Worm (Caenorhabditis elegans): Measurements from ENCODE around the gene F41C6.6.

F41C6.6 gene

DNA sequence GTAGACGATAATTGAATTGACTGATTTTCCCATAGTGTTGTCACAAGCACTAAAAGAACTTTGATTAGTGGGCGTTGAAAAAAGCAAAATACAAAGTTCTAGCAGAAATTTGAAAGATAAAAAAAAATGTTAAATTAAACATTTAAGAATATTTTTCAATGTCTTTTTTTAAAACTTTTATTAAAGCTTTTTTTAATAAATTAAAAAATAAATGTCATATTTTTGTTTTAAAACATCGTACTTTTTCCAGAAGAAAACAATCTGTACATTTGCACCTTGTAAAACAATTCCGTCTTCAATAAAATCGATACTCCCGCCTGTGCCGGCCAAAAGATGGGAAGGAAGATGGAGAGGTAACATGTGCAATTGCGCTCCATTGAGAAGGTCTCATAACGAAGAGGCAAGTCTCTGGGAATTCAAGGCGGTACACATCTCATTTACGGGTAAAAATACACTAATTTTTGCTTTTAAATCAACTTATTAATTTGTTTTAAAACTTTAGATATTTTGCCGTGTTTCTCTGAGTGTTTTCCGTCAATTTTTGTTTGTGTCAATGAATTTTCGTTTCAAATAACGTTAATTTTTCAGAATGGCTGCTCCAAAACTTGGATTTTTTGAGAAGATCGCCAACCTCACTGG lies 40.9 kb downstream of the F41C6.6 start, which contains the start of the genes glr-6 and asg-2 (continued):
- TF ChIP-seq zag-1 (tag; optimal IDR thresholded peaks at IDR 0.05) (peak; percentile 45), ztf-4 (tag; optimal IDR thresholded peaks at IDR 0.05) (peak; percentile 35), elt-3 (tag; optimal IDR thresholded peaks at IDR 0.05) (no peak), Y55F3AM.14 (GFP tag; optimal IDR thresholded peaks at IDR 0.05) (no peak), ztf-11 (tag; optimal IDR thresholded peaks at IDR 0.05) (no peak), nhr-129 (tag; optimal IDR thresholded peaks at IDR 0.05) (peak; percentile 92), mab-5 (tag; optimal IDR thresholded peaks at IDR 0.05) (no peak), ama-1 (optimal IDR thresholded peaks at IDR 0.05) (peak; percentile 31)

DNA sequence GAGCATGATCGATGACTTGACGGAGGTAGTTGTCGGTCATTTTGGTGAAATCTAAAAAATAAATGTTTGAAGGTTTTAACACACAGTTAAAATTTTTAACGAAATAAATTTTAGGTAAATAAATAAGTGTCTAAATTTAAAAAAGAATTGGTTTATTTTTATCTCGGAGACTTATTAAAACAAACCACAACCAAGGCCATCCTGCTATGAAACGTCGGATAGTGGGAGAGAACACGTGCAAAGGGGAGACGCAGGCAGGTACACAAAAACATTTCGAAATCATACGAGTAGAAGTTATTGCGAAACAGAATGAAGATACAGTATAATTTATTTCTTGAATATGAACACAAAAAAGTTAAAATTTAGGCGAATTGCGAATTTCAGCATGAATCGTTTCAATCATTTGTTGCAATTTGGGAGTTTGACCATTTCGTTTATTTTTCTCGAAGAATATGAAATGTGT lies 45.6 kb downstream of the F41C6.6 start, which contains the start of gene F41B4.3:
Gene F41B4.3, minus strand, starts transcription at position 51 of the 463 bp plus-strand sequence.
- TF ChIP-seq C34F6.9 (tag; optimal IDR thresholded peaks at IDR 0.05) (peak; percentile 55), blmp-1 (tag; optimal IDR thresholded peaks at IDR 0.05; ENCODE audit: insufficient read depth) (no peak), mdl-1 (tag; optimal IDR thresholded peaks at IDR 0.05) (peak in 1 of 2 experiments; percentile 31), nhr-25 (tag; optimal IDR thresholded peaks at IDR 0.05) (peak; percentile 7), lsy-2 (tag; optimal IDR thresholded peaks at IDR 0.05) (peak in 1 of 2 experiments; percentile 56), unc-55 (GFP tag; optimal IDR thresholded peaks at IDR 0.05) (peak; percentile 69), gmeb-1 (tag; optimal IDR thresholded peaks at IDR 0.05) (no peak), nhr-129 (tag; optimal IDR thresholded peaks at IDR 0.05) (peak; percentile 39)

- TF ChIP-seq nhr-77 (tag; optimal IDR thresholded peaks at IDR 0.05) (no peak), sem-4 (tag; optimal IDR thresholded peaks at IDR 0.05) (no peak), lsy-2 (tag; optimal IDR thresholded peaks at IDR 0.05) (no peak), ZK546.5 (tag; optimal IDR thresholded peaks at IDR 0.05) (no peak), unc-55 (GFP tag; optimal IDR thresholded peaks at IDR 0.05) (no peak), lin-39 (tag; optimal IDR thresholded peaks at IDR 0.05) (no peak), elt-3 (tag; optimal IDR thresholded peaks at IDR 0.05) (no peak), nhr-10 (tag; optimal IDR thresholded peaks at IDR 0.05) (no peak), nhr-6 (tag; optimal IDR thresholded peaks at IDR 0.05) (no peak), ztf-4 (tag; optimal IDR thresholded peaks at IDR 0.05) (no peak), nhr-25 (tag; optimal IDR thresholded peaks at IDR 0.05) (no peak), ztf-1 (GFP tag; conservative IDR thresholded peaks at IDR 0.05) (no peak), nhr-23 (tag; optimal IDR thresholded peaks at IDR 0.05) (no peak), snpc-4 (tag; optimal IDR thresholded peaks at IDR 0.05) (no peak), nhr-129 (tag; optimal IDR thresholded peaks at IDR 0.05) (no peak), blmp-1 (tag; optimal IDR thresholded peaks at IDR 0.05; ENCODE audit: insufficient read depth) (no peak), peb-1 (tag; optimal IDR thresholded peaks at IDR 0.05) (no peak), lin-13 (GFP tag; optimal IDR thresholded peaks at IDR 0.05) (no peak)
These were observed 46.5 kb downstream of the F41C6.6 start, which contains the start of gene F41B4.2 for ce11 chrX:6835166-6835565. Gene F41B4.2, minus strand, starts transcription at chrX:6835266.
